Worm (Caenorhabditis elegans) whole organism, L3 larva: ENCODE data around the gene C25E10.16.

Experiments
- ceh-16 ChIP-seq: sonication (generic microtip); optimal IDR thresholded peaks from 2 replicates; lab custom pipeline; 2017; ENCODE audit warnings: missing biosample characterization, missing genetic modification characterization
- ceh-9 ChIP-seq: sonication (generic microtip); optimal IDR thresholded peaks from 2 replicates; lab custom pipeline; 2018; ENCODE audit warnings: missing biosample characterization, missing genetic modification characterization
- egl-27 ChIP-seq: sonication (generic microtip); optimal IDR thresholded peaks from 4 replicates; lab custom pipeline; 2017; ENCODE audit warnings: missing biosample characterization, missing genetic modification reagents, missing genetic modification characterization
- egl-5 ChIP-seq: fragments of 150-350 bp; optimal IDR thresholded peaks from 2 replicates; lab custom pipeline; 2017; ENCODE audit warnings: missing biosample characterization, missing genetic modification reagents, missing genetic modification characterization, inconsistent platforms
- fkh-2 ChIP-seq: fragments of 150-350 bp; optimal IDR thresholded peaks from 2 replicates; lab custom pipeline; 2014; ENCODE audit warnings: missing biosample characterization, missing genetic modification reagents, missing genetic modification characterization
- hmg-11 ChIP-seq: sonication (generic microtip); optimal IDR thresholded peaks from 2 replicates; lab custom pipeline; 2016; ENCODE audit warnings: missing genetic modification characterization, missing compliant biosample characterization
- jun-1 ChIP-seq: fragments of 150-350 bp; optimal IDR thresholded peaks from 2 replicates; lab custom pipeline; 2014; ENCODE audit warnings: missing biosample characterization, missing genetic modification reagents, missing genetic modification characterization
- mdl-1 ChIP-seq: fragments of 150-350 bp; optimal IDR thresholded peaks from 2 replicates; lab custom pipeline; 2014; ENCODE audit warnings: missing biosample characterization, missing genetic modification characterization
- nhr-76 ChIP-seq: fragments of 150-350 bp; sonication (generic microtip); optimal IDR thresholded peaks from 5 replicates; lab custom pipeline; 2014; ENCODE audit warnings: missing biosample characterization, missing genetic modification characterization
- pqm-1 ChIP-seq: fragments of 150-350 bp; optimal IDR thresholded peaks from 2 replicates; lab custom pipeline; 2017; ENCODE audit warnings: missing biosample characterization, missing genetic modification characterization, inconsistent platforms
- skn-1 ChIP-seq: fragments of 150-350 bp; optimal IDR thresholded peaks from 2 replicates; lab custom pipeline; 2014; ENCODE audit warnings: missing biosample characterization, missing genetic modification characterization
- tbx-2 ChIP-seq: sonication (generic microtip); optimal IDR thresholded peaks from 2 replicates; lab custom pipeline; 2016; ENCODE audit warnings: mild to moderate bottlenecking, missing genetic modification characterization, missing compliant biosample characterization
- unc-39 ChIP-seq: sonication (generic microtip); optimal IDR thresholded peaks from 4 replicates; lab custom pipeline; 2017; ENCODE audit warnings: missing biosample characterization, missing genetic modification characterization
- ztf-4 ChIP-seq: fragments of 150-350 bp; optimal IDR thresholded peaks from 2 replicates; lab custom pipeline; 2014; ENCODE audit warnings: missing biosample characterization, missing genetic modification characterization

DNA sequence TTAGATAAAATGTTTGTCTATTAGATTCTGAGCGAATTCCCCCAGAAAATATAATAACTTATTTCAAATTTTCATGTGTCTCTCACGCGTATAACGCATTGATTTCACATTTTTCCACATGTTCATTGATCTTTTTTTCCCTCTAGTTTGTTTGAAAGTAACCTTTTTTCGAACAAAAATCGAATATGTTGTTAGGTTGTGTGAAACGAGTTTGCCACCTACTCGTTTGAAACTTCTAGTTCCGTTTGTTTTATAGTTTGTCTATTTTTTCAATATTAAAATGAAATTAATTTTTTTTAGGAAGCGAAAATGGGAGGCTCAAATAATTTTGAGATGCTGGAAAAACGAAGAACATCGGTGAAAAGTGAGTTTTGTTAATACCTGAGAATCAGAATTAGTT lies 29.1 kb downstream of the C25E10.16 start, which contains the start of gene C25E10.5:
- TF ChIP-seq ceh-16 (tag; lab: Kevin White, UChicago) (no peak), unc-39 (tag; lab: Kevin White, UChicago) (no peak), hmg-11 (tag; lab: Kevin White, UChicago) (no peak), pqm-1 (no peak), ceh-9 (tag; lab: Kevin White, UChicago) (no peak), fkh-2 (tag; lab: Kevin White, UChicago) (no peak), skn-1 (tag; lab: Kevin White, UChicago) (no peak), nhr-76 (no peak), egl-27 (tag; lab: Kevin White, UChicago) (no peak), egl-5 (no peak), jun-1 (tag; lab: Kevin White, UChicago) (no peak), mdl-1 (tag; lab: Kevin White, UChicago) (no peak), tbx-2 (tag; lab: Kevin White, UChicago) (no peak), ztf-4 (tag; lab: Kevin White, UChicago) (no peak)
